Worm (Caenorhabditis elegans): ENCODE measurements around the gene slc-36.5.

DNA sequence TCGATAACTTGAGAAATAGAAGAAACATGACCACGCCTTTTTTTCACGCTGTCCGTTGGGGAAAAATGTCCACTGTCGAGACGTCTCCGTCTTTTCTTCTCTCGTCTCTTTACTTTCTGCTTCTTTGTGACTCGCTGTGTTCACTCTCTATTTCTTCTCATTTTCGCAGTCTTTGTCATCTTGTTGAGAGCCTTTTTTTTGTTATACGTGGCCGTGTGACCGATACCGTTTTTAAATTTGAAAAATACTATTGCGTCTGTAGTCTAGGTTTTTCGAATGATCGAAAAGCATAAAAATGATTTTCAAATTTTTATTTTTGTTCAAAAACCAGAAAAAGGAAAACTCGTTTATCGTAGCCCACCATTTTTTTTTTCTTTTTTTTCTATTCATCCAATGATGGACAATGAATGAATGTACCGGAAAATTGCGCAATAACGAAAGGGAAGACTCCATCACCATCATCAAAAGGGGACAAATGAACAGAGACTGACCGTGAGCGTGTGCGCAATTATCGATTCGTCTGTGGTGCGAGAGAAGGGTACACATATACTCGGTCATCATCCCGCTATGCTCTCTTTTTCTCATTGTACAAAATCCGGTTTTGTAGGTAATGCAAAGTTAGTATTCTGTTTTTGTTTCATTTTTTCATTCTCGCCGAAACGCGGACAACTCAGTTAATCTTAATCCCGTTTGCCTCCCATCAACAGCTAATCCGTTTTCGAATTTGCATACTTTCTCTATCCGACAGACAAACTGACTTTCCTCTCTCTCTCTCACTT is 32.4 kb downstream of the slc-36.5 start:
- TF ChIP-seq ama-1 (optimal IDR thresholded peaks at IDR 0.05), result no peak
- no peak for TF ChIP-seq nhr-77 (tag; optimal IDR thresholded peaks at IDR 0.05)
- TF ChIP-seq mbf-1 (tag; optimal IDR thresholded peaks at IDR 0.05), result no peak
- peak; percentile 38 for TF ChIP-seq unc-55 (GFP tag; optimal IDR thresholded peaks at IDR 0.05)
- peak; percentile 24 for TF ChIP-seq nhr-129 (tag; optimal IDR thresholded peaks at IDR 0.05)
- TF ChIP-seq egl-27 (tag; optimal IDR thresholded peaks at IDR 0.05), result peak; percentile 47
- TF ChIP-seq unc-39 (tag; optimal IDR thresholded peaks at IDR 0.05), result no peak
- TF ChIP-seq nhr-237 (tag; optimal IDR thresholded peaks at IDR 0.05), result no peak
- no peak for TF ChIP-seq nhr-25 (tag; optimal IDR thresholded peaks at IDR 0.05)
- peak in 1 of 2 experiments; percentile 31 for TF ChIP-seq lsy-2 (tag; optimal IDR thresholded peaks at IDR 0.05)
- TF ChIP-seq R02D3.7 (tag; optimal IDR thresholded peaks at IDR 0.05), result no peak

All from whole organism, L2 larva.